Worm (Caenorhabditis elegans): Measurements from ENCODE around the gene T16A1.10.
A peak's percentile ranks its signal among the peaks of the same experiment; 100 is the strongest.
"Not testable (repeated sequence)": the region's sequence is repeated elsewhere in the genome, so short reads cannot be mapped to it uniquely, and the experiment has no call there.

Gene T16A1.10

DNA sequence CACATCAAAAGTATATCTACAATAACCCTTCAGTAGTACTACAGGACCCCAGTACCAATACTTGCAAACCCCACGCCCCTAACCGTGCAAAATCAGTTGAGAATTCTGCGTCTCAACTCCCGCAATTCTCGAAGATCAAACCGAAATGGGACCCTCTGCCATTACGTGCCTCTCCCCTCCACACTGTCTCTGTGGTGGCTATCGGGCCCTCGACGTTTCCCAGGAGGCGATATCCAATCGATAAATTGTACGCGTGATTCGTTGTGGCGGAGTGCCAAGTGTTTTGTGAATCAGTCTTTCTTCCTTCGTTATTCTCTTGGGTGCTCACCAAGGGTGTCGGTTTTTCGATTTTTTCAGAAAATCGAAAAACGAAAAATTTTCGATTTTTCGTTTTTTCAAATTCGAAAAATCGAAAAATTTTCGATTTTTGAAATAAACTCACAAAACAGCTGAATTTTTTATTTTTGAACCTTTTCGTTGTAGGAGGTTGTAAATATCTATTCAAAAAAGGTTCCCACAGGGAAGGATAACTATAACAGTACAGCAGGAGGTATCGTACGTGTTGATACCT is 24.4 kb downstream of the T16A1.10 start, which contains the start of gene F07E5.12:
TSS of gene F07E5.12 (plus strand) at position 521 of the 571 bp plus-strand sequence.
- not testable (repeated sequence) for TF ChIP-seq sptf-1, blmp-1, M03D4.4 (tag; optimal IDR thresholded peaks at IDR 0.05)

DNA sequence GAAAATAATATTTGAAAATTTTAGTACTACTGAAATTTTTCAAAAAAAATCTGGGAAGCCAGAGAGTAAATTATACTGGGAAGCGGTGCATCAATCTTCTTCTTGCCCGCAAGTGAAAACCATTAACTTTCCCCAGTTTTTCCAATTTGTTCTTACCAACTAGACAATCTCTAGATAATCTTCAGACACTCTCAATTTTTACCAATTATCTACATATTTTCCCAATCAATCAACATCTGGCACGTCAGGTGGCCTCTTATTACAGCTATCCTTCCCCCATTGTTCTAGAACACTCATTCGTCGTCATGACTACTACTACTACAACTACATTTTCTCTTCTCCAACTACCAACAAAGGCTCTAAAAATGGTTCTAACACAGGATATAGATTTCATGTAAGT is 27.4 kb downstream of the T16A1.10 start, which contains the start of gene fbxb-6:
TSS of gene fbxb-6 (plus strand) at position 301 of the 400 bp plus-strand sequence.
- TF ChIP-seq snpc-4 (tag; optimal IDR thresholded peaks at IDR 0.05), result no peak
- no peak for TF ChIP-seq unc-39 (tag; optimal IDR thresholded peaks at IDR 0.05)
- no peak for TF ChIP-seq mls-2 (tag; optimal IDR thresholded peaks at IDR 0.05)

DNA sequence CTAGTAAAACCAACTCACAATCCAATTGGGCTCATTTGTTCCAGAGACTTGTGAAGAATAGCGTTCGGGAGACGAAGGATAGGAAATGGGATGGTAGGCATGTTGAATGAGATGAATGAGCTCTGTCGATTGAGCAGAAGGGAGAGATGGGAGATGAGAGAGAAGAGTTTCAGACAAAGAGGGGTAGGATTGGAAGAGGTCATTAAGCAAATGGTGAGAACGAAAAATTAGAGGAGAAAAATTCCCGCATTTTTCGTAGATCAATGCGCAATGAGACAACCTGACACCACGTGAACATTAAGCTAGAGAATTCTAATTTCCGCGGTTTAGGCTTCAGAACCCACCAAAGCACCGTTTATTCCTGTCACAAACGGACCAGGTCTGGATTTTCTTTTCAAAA is 27.9 kb downstream of the T16A1.10 start, which contains the start of gene F07E5.13:
TSS of gene F07E5.13 (minus strand) at position 101 of the 400 bp plus-strand sequence.
- no peak for TF ChIP-seq unc-120 (tag; optimal IDR thresholded peaks at IDR 0.05; ENCODE audit: poor library complexity, severe bottlenecking)
- TF ChIP-seq tbx-8 (GFP tag; optimal IDR thresholded peaks at IDR 0.05), result no peak
- TF ChIP-seq pha-4 (tag; optimal IDR thresholded peaks at IDR 0.05), result no peak
- TF ChIP-seq snpc-4 (tag; optimal IDR thresholded peaks at IDR 0.05), result no peak
- TF ChIP-seq sem-2 (GFP tag; optimal IDR thresholded peaks at IDR 0.05), result no peak
- TF ChIP-seq blmp-1 (tag; optimal IDR thresholded peaks at IDR 0.05), result no peak

ce11 chrII:2058985-2059384 is 32.9 kb downstream of the T16A1.10 start, which contains the start of gene F07E5.5:
Gene F07E5.5 (minus strand): TSS chrII:2059070.
- TF ChIP-seq cnd-1 (tag; optimal IDR thresholded peaks at IDR 0.05) (no peak), nhr-76 (tag; optimal IDR thresholded peaks at IDR 0.05) (no peak), tbx-8 (GFP tag; optimal IDR thresholded peaks at IDR 0.05) (no peak), blmp-1 (tag; optimal IDR thresholded peaks at IDR 0.05) (no peak), sem-2 (GFP tag; optimal IDR thresholded peaks at IDR 0.05) (no peak), snpc-4 (tag; optimal IDR thresholded peaks at IDR 0.05) (no peak), M03D4.4 (tag; optimal IDR thresholded peaks at IDR 0.05) (no peak), nhr-28 (tag; optimal IDR thresholded peaks at IDR 0.05) (no peak), ceh-43 (GFP tag; optimal IDR thresholded peaks at IDR 0.05) (no peak), nhr-2 (tag; optimal IDR thresholded peaks at IDR 0.05) (no peak), sptf-1 (tag; optimal IDR thresholded peaks at IDR 0.05) (no peak), unc-120 (tag; optimal IDR thresholded peaks at IDR 0.05; ENCODE audit: poor library complexity, severe bottlenecking) (no peak), ztf-11 (tag; optimal IDR thresholded peaks at IDR 0.05) (no peak), hlh-1 (tag; optimal IDR thresholded peaks at IDR 0.05) (no peak), lsy-2 (tag; optimal IDR thresholded peaks at IDR 0.05) (peak; percentile 94), mep-1 (tag; optimal IDR thresholded peaks at IDR 0.05) (peak; percentile 37), lin-13 (tag; optimal IDR thresholded peaks at IDR 0.05) (peak; percentile 62), ceh-39 (tag; optimal IDR thresholded peaks at IDR 0.05) (no peak), mab-5 (tag; optimal IDR thresholded peaks at IDR 0.05) (no peak), ces-1 (GFP tag; optimal IDR thresholded peaks at IDR 0.05) (peak; percentile 41), drap-1 (GFP tag; optimal IDR thresholded peaks at IDR 0.05) (no peak)

DNA sequence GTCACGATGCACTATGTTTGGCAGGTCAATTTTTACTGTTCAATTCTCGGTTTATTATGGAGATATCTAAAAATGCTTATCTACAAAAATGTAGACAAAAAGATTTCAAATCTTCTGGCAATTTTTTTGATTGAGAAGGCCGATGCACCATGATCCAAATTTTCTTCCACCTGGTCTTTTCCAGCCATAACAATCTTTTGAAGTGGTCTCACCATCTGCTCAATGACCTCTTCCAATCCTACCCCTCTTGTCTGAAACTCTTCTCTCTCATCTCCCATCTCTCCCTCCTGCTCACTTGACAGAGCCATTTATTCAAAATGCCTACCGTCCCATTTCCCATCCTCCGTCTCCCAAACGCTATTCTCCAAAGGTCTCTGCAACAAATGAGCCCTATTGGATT is 40.5 kb downstream of the T16A1.10 start, which contains the start of gene fbxb-35:
TSS of gene fbxb-35 (plus strand) at position 301 of the 400 bp plus-strand sequence.
- TF ChIP-seq bed-3 (GFP tag; optimal IDR thresholded peaks at IDR 0.05), result no peak
- TF ChIP-seq cnd-1 (tag; optimal IDR thresholded peaks at IDR 0.05), result peak; percentile 51

DNA sequence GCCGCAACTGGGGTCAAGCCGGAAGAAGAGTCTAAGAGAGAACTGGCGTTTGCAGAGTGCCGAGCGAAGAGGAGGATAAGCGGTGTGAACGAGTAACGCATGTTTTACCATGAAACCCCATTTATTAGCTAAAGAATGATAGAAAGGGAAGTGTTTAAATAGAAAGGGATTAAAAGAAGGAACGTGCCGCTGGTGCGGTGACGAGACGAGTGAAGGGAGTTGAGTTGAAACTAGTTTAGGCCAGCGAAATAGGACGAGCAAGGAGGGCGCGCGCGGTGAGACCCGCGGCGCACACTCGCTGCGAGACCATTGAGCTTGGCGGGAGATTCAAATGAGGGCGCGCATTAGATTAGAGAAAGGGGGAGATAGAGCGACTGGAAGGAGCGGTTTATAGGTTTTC is 45.3 kb downstream of the T16A1.10 start, which contains the start of gene math-1:
TSS of gene math-1 (minus strand) at position 101 of the 400 bp plus-strand sequence.
- not testable (repeated sequence) for TF ChIP-seq lsy-2 (tag; optimal IDR thresholded peaks at IDR 0.05); hlh-1 (tag; optimal IDR thresholded peaks at IDR 0.05); unc-62 (GFP tag; optimal IDR thresholded peaks at IDR 0.05)

DNA sequence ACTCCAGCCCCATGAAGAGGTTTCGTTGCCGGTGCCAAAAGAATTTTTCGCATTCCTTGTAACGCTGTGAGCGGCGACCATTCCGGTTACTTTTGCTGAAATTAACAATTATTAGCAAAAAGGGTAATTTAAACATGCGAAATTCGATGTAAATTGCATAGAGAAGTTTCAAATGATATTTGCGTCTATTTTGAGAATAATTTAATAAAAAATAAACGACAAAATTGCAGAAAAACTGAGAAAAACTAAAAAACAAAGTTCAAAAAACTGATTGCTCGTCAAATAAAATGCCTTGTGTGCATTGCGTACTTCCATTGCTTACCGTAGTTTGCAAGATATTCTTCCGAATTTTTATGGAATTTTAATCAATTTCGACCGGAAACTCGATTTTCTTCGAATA is 46.4 kb downstream of the T16A1.10 start, which contains the start of gene bath-24:
TSS of gene bath-24 (minus strand) at position 101 of the 400 bp plus-strand sequence.
- TF ChIP-seq pha-4 (tag; optimal IDR thresholded peaks at IDR 0.05) (no peak), nhr-237 (tag; optimal IDR thresholded peaks at IDR 0.05) (no peak), unc-120 (tag; optimal IDR thresholded peaks at IDR 0.05; ENCODE audit: poor library complexity, severe bottlenecking) (no peak), unc-39 (tag; optimal IDR thresholded peaks at IDR 0.05) (no peak), snpc-4 (tag; optimal IDR thresholded peaks at IDR 0.05) (no peak), bed-3 (GFP tag; optimal IDR thresholded peaks at IDR 0.05) (no peak), tbx-8 (GFP tag; optimal IDR thresholded peaks at IDR 0.05) (no peak), M03D4.4 (tag; optimal IDR thresholded peaks at IDR 0.05) (no peak), lin-13 (tag; optimal IDR thresholded peaks at IDR 0.05) (no peak), sem-2 (GFP tag; optimal IDR thresholded peaks at IDR 0.05) (no peak), ztf-11 (tag; optimal IDR thresholded peaks at IDR 0.05) (no peak), cnd-1 (tag; optimal IDR thresholded peaks at IDR 0.05) (no peak), ceh-83 (GFP tag; optimal IDR thresholded peaks at IDR 0.05) (no peak), nhr-2 (tag; optimal IDR thresholded peaks at IDR 0.05) (no peak)
